Fruit fly (Drosophila melanogaster) whole organism, embryonic: ENCODE results near the gene BuGZ.

Experiments used
- CG11695 ChIP-seq: fragments of 200-800 bp; sonication (Bioruptor generic); IDR thresholded peaks from 3 replicates; pipeline ENCODE4 v1.3.6; 2022; ENCODE audit warnings: missing biosample characterization, missing genetic modification characterization
- CG1233 ChIP-seq: fragments of 200-800 bp; sonication (Bioruptor generic); optimal IDR thresholded peaks from 4 replicates; lab custom pipeline; 2018; ENCODE audit warnings: missing biosample characterization, mild to moderate bottlenecking, missing genetic modification characterization
- CG13424 ChIP-seq: fragments of 200-800 bp; sonication (Bioruptor generic); optimal IDR thresholded peaks from 2 replicates; lab custom pipeline; 2019; ENCODE audit warnings: missing biosample characterization, mild to moderate bottlenecking, missing genetic modification characterization, moderate library complexity
- CG16813 ChIP-seq: fragments of 200-800 bp; sonication (Bioruptor generic); IDR thresholded peaks from 3 replicates; pipeline ENCODE4 v1.3.6; 2022; ENCODE audit warnings: missing biosample characterization, missing genetic modification characterization; ENCODE audit not compliant: partially characterized antibody
- CG17385 ChIP-seq: fragments of 200-800 bp; sonication (Bioruptor generic); optimal IDR thresholded peaks from 3 replicates; lab custom pipeline; 2018; ENCODE audit warnings: missing biosample characterization, mild to moderate bottlenecking, missing genetic modification characterization
- CG2129 ChIP-seq: fragments of 200-800 bp; sonication (Bioruptor generic); IDR thresholded peaks from 2 replicates; pipeline ENCODE4 v1.3.6; 2022; ENCODE audit warnings: missing biosample characterization, missing genetic modification characterization; ENCODE audit not compliant: partially characterized antibody
- CG2202 ChIP-seq: fragments of 200-800 bp; sonication (Bioruptor generic); optimal IDR thresholded peaks from 2 replicates; lab custom pipeline; 2018; ENCODE audit warnings: missing biosample characterization, mild to moderate bottlenecking, missing genetic modification characterization
- CG2875 ChIP-seq: fragments of 200-800 bp; sonication (Bioruptor generic); optimal IDR thresholded peaks from 2 replicates; lab custom pipeline; 2017; ENCODE audit warnings: missing biosample characterization, mild to moderate bottlenecking, missing genetic modification characterization, missing genetic modification reagents
- CG31365 ChIP-seq: fragments of 200-800 bp; sonication (Bioruptor generic); optimal IDR thresholded peaks from 2 replicates; lab custom pipeline; 2018; ENCODE audit warnings: missing biosample characterization, mild to moderate bottlenecking, missing genetic modification characterization
- CG31388 ChIP-seq: fragments of 200-800 bp; sonication (Bioruptor generic); optimal IDR thresholded peaks from 2 replicates; lab custom pipeline; 2016; ENCODE audit warnings: missing biosample characterization, missing genetic modification characterization
- CG32532 ChIP-seq: fragments of 200-800 bp; sonication (Bioruptor generic); IDR thresholded peaks from 2 replicates; pipeline ENCODE4 v1.3.6; 2022; ENCODE audit warnings: missing biosample characterization, missing genetic modification characterization
- CG32767 ChIP-seq: fragments of 200-800 bp; sonication (Bioruptor generic); IDR thresholded peaks from 2 replicates; pipeline ENCODE4 v1.3.6; 2022; ENCODE audit warnings: missing biosample characterization, missing genetic modification characterization
- CG4820 ChIP-seq: fragments of 200-800 bp; sonication (Bioruptor generic); optimal IDR thresholded peaks from 3 replicates; lab custom pipeline; 2016; ENCODE audit warnings: missing biosample characterization, missing genetic modification characterization
- CG6813 ChIP-seq: fragments of 200-800 bp; sonication (Bioruptor generic); optimal IDR thresholded peaks from 2 replicates; lab custom pipeline; 2017; ENCODE audit warnings: missing biosample characterization, missing genetic modification characterization, mild to moderate bottlenecking, moderate library complexity, missing genetic modification reagents
- CG9932 ChIP-seq: fragments of 200-800 bp; sonication (Bioruptor generic); IDR thresholded peaks from 2 replicates; pipeline ENCODE4 v1.3.6; 2022; ENCODE audit warnings: missing biosample characterization, missing genetic modification characterization
- CoRest ChIP-seq: fragments of 200-800 bp; sonication (Bioruptor generic); optimal IDR thresholded peaks from 3 replicates; lab custom pipeline; 2018; ENCODE audit warnings: missing biosample characterization, mild to moderate bottlenecking, missing genetic modification characterization, moderate library complexity
- Dip2 ChIP-seq: fragments of 200-800 bp; sonication (Bioruptor generic); IDR thresholded peaks from 2 replicates; pipeline ENCODE4 v1.3.6; 2022; ENCODE audit warnings: missing biosample characterization, missing genetic modification characterization
- E2f2 ChIP-seq: fragments of 200-800 bp; sonication (Bioruptor generic); IDR thresholded peaks from 2 replicates; pipeline ENCODE4 v1.3.6; 2022; ENCODE audit warnings: missing biosample characterization, missing genetic modification characterization
- GATAe ChIP-seq: fragments of 200-800 bp; sonication (Bioruptor generic); conservative IDR thresholded peaks from 2 replicates; pipeline ENCODE4 v1.3.6; 2022; ENCODE audit warnings: missing biosample characterization, missing genetic modification characterization
- H2.0 ChIP-seq: fragments of 200-800 bp; sonication (Bioruptor generic); IDR thresholded peaks from 2 replicates; pipeline ENCODE4 v1.3.6; 2022; ENCODE audit warnings: missing biosample characterization, missing genetic modification characterization
- Hr78 ChIP-seq, 2 experiments: fragments of 200-800 bp in 1 of 2; fragments of >200 bp in 1 of 2; sonication (Bioruptor generic) in 1 of 2; optimal IDR thresholded peaks; 2 replicates each; lab custom pipeline; 2017 to 2019; ENCODE audit warnings: missing biosample characterization in 2 of 2, missing genetic modification characterization in 2 of 2, mild to moderate bottlenecking in 1 of 2, moderate library complexity in 1 of 2
- Lhr ChIP-seq: fragments of 200-800 bp; sonication (Bioruptor generic); optimal IDR thresholded peaks from 3 replicates; lab custom pipeline; 2017; ENCODE audit warnings: mild to moderate bottlenecking, missing biosample characterization, missing genetic modification reagents, missing genetic modification characterization
- MESR4 ChIP-seq: fragments of 200-800 bp; sonication (Bioruptor generic); optimal IDR thresholded peaks from 2 replicates; lab custom pipeline; 2018; ENCODE audit warnings: missing biosample characterization, mild to moderate bottlenecking, missing genetic modification characterization, moderate library complexity
- Mes4 ChIP-seq: fragments of 200-800 bp; sonication (Bioruptor generic); optimal IDR thresholded peaks from 2 replicates; lab custom pipeline; 2016; ENCODE audit warnings: missing biosample characterization, missing genetic modification characterization
- Nf-YA ChIP-seq: fragments of 200-800 bp; sonication (Bioruptor generic); IDR thresholded peaks from 2 replicates; pipeline ENCODE4 v1.3.6; 2022; ENCODE audit warnings: missing biosample characterization, missing genetic modification characterization
- Nf-YC ChIP-seq: fragments of 200-800 bp; optimal IDR thresholded peaks from 3 replicates; lab custom pipeline; 2019; ENCODE audit warnings: missing biosample characterization, mild to moderate bottlenecking, missing genetic modification characterization, moderate library complexity
- Rfx ChIP-seq: fragments of 200-800 bp; sonication (Bioruptor generic); IDR thresholded peaks from 2 replicates; pipeline ENCODE4 v1.3.6; 2022; ENCODE audit warnings: missing biosample characterization, missing genetic modification characterization
- Side ChIP-seq: fragments of 200-800 bp; sonication (Bioruptor generic); optimal IDR thresholded peaks from 2 replicates; lab custom pipeline; 2016; ENCODE audit warnings: missing biosample characterization, missing genetic modification characterization
- Sry-δ ChIP-seq: fragments of 200-800 bp; sonication (Bioruptor generic); optimal IDR thresholded peaks from 2 replicates; lab custom pipeline; 2016; ENCODE audit warnings: missing biosample characterization, missing genetic modification characterization
- Ssrp ChIP-seq: fragments of 200-800 bp; sonication (Bioruptor generic); optimal IDR thresholded peaks from 2 replicates; lab custom pipeline; 2018; ENCODE audit warnings: missing biosample characterization, mild to moderate bottlenecking, missing genetic modification characterization, moderate library complexity
- Taf1 ChIP-seq: fragments of 200-800 bp; sonication (Bioruptor generic); IDR thresholded peaks from 2 replicates; pipeline ENCODE4 v1.3.6; 2022; ENCODE audit warnings: missing biosample characterization, missing genetic modification characterization
- Tbp ChIP-seq: fragments of >200 bp; optimal IDR thresholded peaks from 2 replicates; lab custom pipeline; 2018; ENCODE audit warnings: missing biosample characterization, missing genetic modification characterization
- Xrp1 ChIP-seq: fragments of 200-800 bp; sonication (Bioruptor generic); IDR thresholded peaks from 2 replicates; pipeline ENCODE4 v1.3.6; 2022; ENCODE audit warnings: missing biosample characterization, missing genetic modification characterization
- ab ChIP-seq: fragments of 200-800 bp; sonication (Bioruptor generic); optimal IDR thresholded peaks from 2 replicates; lab custom pipeline; 2016; ENCODE audit warnings: missing biosample characterization, missing genetic modification characterization
- cad ChIP-seq: fragments of >200 bp; optimal IDR thresholded peaks from 2 replicates; lab custom pipeline; 2017; ENCODE audit warnings: missing biosample characterization, missing genetic modification characterization
- dimm ChIP-seq: fragments of 200-800 bp; sonication (Bioruptor generic); IDR thresholded peaks from 2 replicates; pipeline ENCODE4 v1.3.6; 2022; ENCODE audit warnings: missing biosample characterization, missing genetic modification characterization
- ewg ChIP-seq: fragments of 200-800 bp; sonication (Bioruptor generic); optimal IDR thresholded peaks from 3 replicates; lab custom pipeline; 2017; ENCODE audit warnings: mild to moderate bottlenecking, missing biosample characterization, missing genetic modification reagents, missing genetic modification characterization
- gce ChIP-seq: fragments of 200-800 bp; sonication (Bioruptor generic); IDR thresholded peaks from 3 replicates; pipeline ENCODE4 v1.3.6; 2022; ENCODE audit warnings: missing biosample characterization, missing genetic modification characterization
- ham ChIP-seq: fragments of 200-800 bp; sonication (Bioruptor generic); IDR thresholded peaks from 2 replicates; pipeline ENCODE4 v1.3.6; 2022; ENCODE audit warnings: missing biosample characterization, missing genetic modification characterization
- jumu ChIP-seq: fragments of 200-800 bp; sonication (Bioruptor generic); optimal IDR thresholded peaks from 3 replicates; lab custom pipeline; 2016; ENCODE audit warnings: missing biosample characterization, missing genetic modification characterization
- onecut ChIP-seq: fragments of 200-800 bp; sonication (Bioruptor generic); IDR thresholded peaks from 2 replicates; pipeline ENCODE4 v1.3.6; 2022; ENCODE audit warnings: missing biosample characterization, missing genetic modification characterization
- pum ChIP-seq: fragments of 200-800 bp; sonication (Bioruptor generic); optimal IDR thresholded peaks from 2 replicates; lab custom pipeline; 2016; ENCODE audit warnings: missing biosample characterization, missing genetic modification characterization
- ranshi ChIP-seq: fragments of 200-800 bp; sonication (Bioruptor generic); IDR thresholded peaks from 2 replicates; pipeline ENCODE4 v1.3.6; 2022; ENCODE audit warnings: missing biosample characterization, missing genetic modification characterization
- run ChIP-seq: fragments of 200-800 bp; sonication (Bioruptor generic); optimal IDR thresholded peaks from 3 replicates; lab custom pipeline; 2018; ENCODE audit warnings: missing biosample characterization, mild to moderate bottlenecking, missing genetic modification characterization
- schlank ChIP-seq: fragments of 200-800 bp; sonication (Bioruptor generic); optimal IDR thresholded peaks from 2 replicates; lab custom pipeline; 2018; ENCODE audit warnings: missing biosample characterization, mild to moderate bottlenecking, missing genetic modification characterization
- sim ChIP-seq: fragments of 200-800 bp; sonication (Bioruptor generic); IDR thresholded peaks from 2 replicates; pipeline ENCODE4 v1.3.6; 2022; ENCODE audit warnings: missing biosample characterization, missing genetic modification characterization
- slbo ChIP-seq: fragments of 200-800 bp; sonication (Bioruptor generic); IDR thresholded peaks from 2 replicates; pipeline ENCODE4 v1.3.6; 2022; ENCODE audit warnings: missing biosample characterization, missing genetic modification characterization
- tap ChIP-seq: fragments of 200-800 bp; optimal IDR thresholded peaks from 3 replicates; lab custom pipeline; 2019; ENCODE audit warnings: missing biosample characterization, mild to moderate bottlenecking, missing genetic modification characterization, moderate library complexity
- ttk ChIP-seq: fragments of 200-800 bp; sonication (Bioruptor generic); IDR thresholded peaks from 2 replicates; pipeline ENCODE4 v2.1.2; 2022; ENCODE audit warnings: missing biosample characterization, missing genetic modification characterization

Gene BuGZ

dm6 chr2L:16715841-16716701, 27.1 kb upstream of the BuGZ start, which contains the start of the genes Cyt-c-d and CG31808 (continued):
- peak in 1 of 2 experiments; percentile 84 for TF ChIP-seq Hr78 (GFP tag; optimal IDR thresholded peaks at IDR 0.05; lab: Kevin White, UChicago)
- TF ChIP-seq CG6813: peak; percentile 96
- peak; percentile 97 for TF ChIP-seq Ssrp (tag; lab: Kevin White, UChicago)
- TF ChIP-seq H2.0 (GFP tag; lab: Robert Waterston, UW): peak; percentile 97
- no peak for TF ChIP-seq cad (GFP tag; lab: Kevin White, UChicago)
- TF ChIP-seq tap (tag; lab: Kevin White, UChicago): peak; percentile 97
- peak; percentile 94 for TF ChIP-seq Lhr (GFP tag; lab: Kevin White, UChicago)
- peak; percentile 94 for TF ChIP-seq CG32532 (GFP tag; lab: Robert Waterston, UW)
- peak; percentile 95 for TF ChIP-seq CG4820 (GFP tag; lab: Kevin White, UChicago)
- peak; percentile 99 for TF ChIP-seq ttk (GFP tag; lab: Robert Waterston, UW)
- TF ChIP-seq onecut: peak; percentile 94
- TF ChIP-seq jumu (GFP tag; lab: Kevin White, UChicago): peak; percentile 89
- TF ChIP-seq schlank (tag; lab: Kevin White, UChicago): peak; percentile 70
- peak; percentile 96 for TF ChIP-seq slbo (GFP tag; lab: Robert Waterston, UW)
- peak; percentile 90 for TF ChIP-seq pum (GFP tag; lab: Kevin White, UChicago)
- peak; percentile 95 for TF ChIP-seq ewg (GFP tag; lab: Kevin White, UChicago)
- peak; percentile 93 for TF ChIP-seq sim (GFP tag; lab: Robert Waterston, UW)
- TF ChIP-seq ranshi (GFP tag; lab: Robert Waterston, UW): peak; percentile 97
- TF ChIP-seq CG31388: peak; percentile 90
- 0 out of 3 replicates have a peak, but pooled peaks have one; percentile 31 for TF ChIP-seq CG16813 (GFP tag; lab: Robert Waterston, UW)
- peak; percentile 72 for TF ChIP-seq CG31365 (tag; lab: Kevin White, UChicago)
- peak; percentile 93 for TF ChIP-seq dimm (GFP tag; lab: Robert Waterston, UW)
- peak; percentile 86 for TF ChIP-seq E2f2
- peak; percentile 83 for TF ChIP-seq Nf-YC (tag; lab: Kevin White, UChicago)
- peak; percentile 94 for TF ChIP-seq Mes4 (GFP tag; lab: Kevin White, UChicago)
- peak; percentile 97 for TF ChIP-seq Nf-YA
- TF ChIP-seq ham (GFP tag; lab: Robert Waterston, UW): peak; percentile 84; the same call in 1 of the 2 replicates
- peak; percentile 47 for TF ChIP-seq MESR4
- TF ChIP-seq Dip2: no peak; the same call in 1 of the 2 replicates
- peak; percentile 98 for TF ChIP-seq CG13424
- TF ChIP-seq CG9932 (GFP tag; lab: Robert Waterston, UW): peak; percentile 84
- peak; percentile 96 for TF ChIP-seq run (tag; lab: Kevin White, UChicago)
- peak; percentile 96 for TF ChIP-seq CG2202 (tag; lab: Kevin White, UChicago)
- no peak for TF ChIP-seq Tbp (GFP tag; lab: Kevin White, UChicago)
- peak; percentile 94 for TF ChIP-seq CG1233 (GFP tag; lab: Kevin White, UChicago)
- TF ChIP-seq CG32767 (GFP tag; lab: Robert Waterston, UW): peak; percentile 96
- no peak for TF ChIP-seq CG2129 (GFP tag; lab: Robert Waterston, UW)
- peak; percentile 98 for TF ChIP-seq Xrp1
- peak; percentile 97 for TF ChIP-seq CG2875 (GFP tag; lab: Kevin White, UChicago)
- TF ChIP-seq Taf1: peak; percentile 80
- peak; percentile 86 for TF ChIP-seq ab (GFP tag; lab: Kevin White, UChicago)
- TF ChIP-seq gce: peak; percentile 97
- TF ChIP-seq CG11695 (GFP tag; lab: Robert Waterston, UW): peak; percentile 97
- peak; percentile 88 for TF ChIP-seq Side (GFP tag; lab: Kevin White, UChicago)
- peak; percentile 94 for TF ChIP-seq Rfx (GFP tag; lab: Robert Waterston, UW)
- TF ChIP-seq CoRest (tag; lab: Kevin White, UChicago): peak; percentile 96
- peak; percentile 94 for TF ChIP-seq CG17385
- TF ChIP-seq Sry-δ: peak; percentile 49
- peak; percentile 86 for TF ChIP-seq GATAe (GFP tag; lab: Robert Waterston, UW)
